Fruit fly (Drosophila melanogaster): ENCODE data around the gene spz.

spz gene

DNA sequence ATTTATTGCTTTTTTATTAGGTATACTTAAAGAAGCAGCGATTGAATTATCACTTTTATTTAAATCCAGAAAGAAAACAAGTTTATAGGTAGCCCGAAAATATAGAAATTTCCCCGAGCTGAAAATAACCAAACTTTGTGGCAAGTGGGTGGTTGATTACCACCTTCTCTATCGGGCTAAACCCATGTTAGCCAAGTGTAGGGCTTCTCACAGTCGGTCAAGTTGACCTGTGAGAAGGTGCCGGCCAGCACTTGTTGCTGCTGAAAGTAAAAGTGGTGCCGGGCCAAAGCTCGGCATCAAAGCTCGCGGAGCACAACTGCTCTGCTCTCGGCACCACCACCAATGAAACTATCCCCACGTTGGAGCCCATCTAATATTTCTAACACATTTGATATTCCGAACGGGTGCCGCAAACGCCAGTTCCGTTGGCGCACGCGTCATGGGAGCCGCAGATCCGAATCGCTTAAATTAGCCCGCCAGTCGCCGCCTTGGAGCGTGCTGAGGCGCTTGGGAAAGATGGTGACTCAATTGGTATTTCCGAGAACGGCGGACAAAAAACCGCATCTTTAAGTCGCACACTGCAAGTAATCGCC, 1.1 kb upstream of the spz start (continued):
- TF ChIP-seq nerfin-1 (tag; optimal IDR thresholded peaks at IDR 0.05): no peak
- peak; percentile 31 for TF ChIP-seq Oli (tag; optimal IDR thresholded peaks at IDR 0.05)
- no peak for TF ChIP-seq knrl (GFP tag; IDR thresholded peaks at IDR 0.05; ENCODE audit: partially characterized antibody)
- peak; percentile 24 for TF ChIP-seq Sox102F (GFP tag; optimal IDR thresholded peaks at IDR 0.05)
- no peak for TF ChIP-seq CG7839 (tag; optimal IDR thresholded peaks at IDR 0.05)
- no peak for TF ChIP-seq CG16815 (GFP tag; optimal IDR thresholded peaks at IDR 0.05)
- TF ChIP-seq CG16813 (GFP tag; IDR thresholded peaks at IDR 0.05; ENCODE audit: partially characterized antibody): 0 out of 3 replicates have a peak, but pooled peaks have one; percentile 26
- TF ChIP-seq vvl (GFP tag; IDR thresholded peaks at IDR 0.05): peak; percentile 58; the same call in 1 of the 2 replicates
- TF ChIP-seq CG32532 (GFP tag; IDR thresholded peaks at IDR 0.05): 0 out of 2 replicates have a peak, but pooled peaks have one; percentile 19
- no peak for TF ChIP-seq CG10209 (GFP tag; optimal IDR thresholded peaks at IDR 0.05)
- TF ChIP-seq CG2129 (GFP tag; IDR thresholded peaks at IDR 0.05; ENCODE audit: partially characterized antibody): no peak
- no peak for TF ChIP-seq Deaf1 (tag; optimal IDR thresholded peaks at IDR 0.05)
- TF ChIP-seq pan (optimal IDR thresholded peaks at IDR 0.05): no peak
- peak in 1 of 2 experiments; percentile 31 for TF ChIP-seq pan (GFP tag; optimal IDR thresholded peaks at IDR 0.05 in 1 of 2, IDR thresholded peaks at IDR 0.05 in 1 of 2)
- no peak for TF ChIP-seq crp (GFP tag; optimal IDR thresholded peaks at IDR 0.05)
- no peak for TF ChIP-seq CG14050 (GFP tag; IDR thresholded peaks at IDR 0.05)
- TF ChIP-seq ttk (GFP tag; IDR thresholded peaks at IDR 0.05): 0 out of 2 replicates have a peak, but pooled peaks have one; percentile 20
- TF ChIP-seq CG17385 (GFP tag; optimal IDR thresholded peaks at IDR 0.05): peak; percentile 1
- TF ChIP-seq caup (GFP tag; optimal IDR thresholded peaks at IDR 0.05; ENCODE audit: severe bottlenecking): no peak
- no peak for TF ChIP-seq CG9932 (GFP tag; IDR thresholded peaks at IDR 0.05)
- no peak for TF ChIP-seq jigr1 (GFP tag; IDR thresholded peaks at IDR 0.05)
- peak; percentile 96 for TF ChIP-seq CG10274 (GFP tag; optimal IDR thresholded peaks at IDR 0.05)
- peak; percentile 86 for TF ChIP-seq Med (GFP tag)
- TF ChIP-seq zen2 (GFP tag; IDR thresholded peaks at IDR 0.05; ENCODE audit: partially characterized antibody): no peak
- TF ChIP-seq unc-4 (GFP tag; IDR thresholded peaks at IDR 0.05; ENCODE audit: partially characterized antibody): no peak
- no peak for TF ChIP-seq CG12744 (GFP tag; optimal IDR thresholded peaks at IDR 0.05)
- no peak for TF ChIP-seq nau (GFP tag; optimal IDR thresholded peaks at IDR 0.05)
- no peak for TF ChIP-seq CG10565 (GFP tag; optimal IDR thresholded peaks at IDR 0.05)
- no peak for TF ChIP-seq CG8359 (GFP tag; optimal IDR thresholded peaks at IDR 0.05; ENCODE audit: borderline replicate concordance)
- TF ChIP-seq tio (GFP tag; optimal IDR thresholded peaks at IDR 0.05): no peak
- no peak for TF ChIP-seq gsb-n (tag; optimal IDR thresholded peaks at IDR 0.05)
- TF ChIP-seq CG10267 (tag; optimal IDR thresholded peaks at IDR 0.05): no peak
- no peak; the same call in 1 of the 2 replicates for TF ChIP-seq lmd (GFP tag; IDR thresholded peaks at IDR 0.05)
- no peak for TF ChIP-seq CG33213 (GFP tag; optimal IDR thresholded peaks at IDR 0.05)
- TF ChIP-seq CG5245 (GFP tag; optimal IDR thresholded peaks at IDR 0.05): no peak
- peak; percentile 1 for TF ChIP-seq Fer3 (tag; optimal IDR thresholded peaks at IDR 0.05)
- TF ChIP-seq CG32772 (GFP tag; IDR thresholded peaks at IDR 0.05): no peak
- TF ChIP-seq ind (GFP tag; optimal IDR thresholded peaks at IDR 0.05): peak; percentile 20
- no peak for TF ChIP-seq cwo (GFP tag; optimal IDR thresholded peaks at IDR 0.05)
- TF ChIP-seq HHEX (GFP tag; optimal IDR thresholded peaks at IDR 0.05): peak; percentile 31
- TF ChIP-seq Opbp (GFP tag; IDR thresholded peaks at IDR 0.05; ENCODE audit: partially characterized antibody): no peak
- TF ChIP-seq cad (GFP tag; optimal IDR thresholded peaks at IDR 0.05): no peak
- TF ChIP-seq croc (GFP tag; conservative IDR thresholded peaks at IDR 0.05): no peak
- no peak for TF ChIP-seq CG10959 (GFP tag; IDR thresholded peaks at IDR 0.05)
- TF ChIP-seq hb (GFP tag; IDR thresholded peaks at IDR 0.05; ENCODE audit: partially characterized antibody): no peak
- TF ChIP-seq Gsc (GFP tag; IDR thresholded peaks at IDR 0.05): no peak
- peak in 1 of 2 experiments; percentile 19 for TF ChIP-seq dpn (GFP tag; optimal IDR thresholded peaks at IDR 0.05)
- no peak for TF ChIP-seq CG30020 (tag; optimal IDR thresholded peaks at IDR 0.05)
- TF ChIP-seq Lim3 (GFP tag; IDR thresholded peaks at IDR 0.05): no peak

Data from whole organism, embryonic.